Fruit fly (Drosophila melanogaster): ENCODE measurements around the gene att-ORFB.

DNA sequence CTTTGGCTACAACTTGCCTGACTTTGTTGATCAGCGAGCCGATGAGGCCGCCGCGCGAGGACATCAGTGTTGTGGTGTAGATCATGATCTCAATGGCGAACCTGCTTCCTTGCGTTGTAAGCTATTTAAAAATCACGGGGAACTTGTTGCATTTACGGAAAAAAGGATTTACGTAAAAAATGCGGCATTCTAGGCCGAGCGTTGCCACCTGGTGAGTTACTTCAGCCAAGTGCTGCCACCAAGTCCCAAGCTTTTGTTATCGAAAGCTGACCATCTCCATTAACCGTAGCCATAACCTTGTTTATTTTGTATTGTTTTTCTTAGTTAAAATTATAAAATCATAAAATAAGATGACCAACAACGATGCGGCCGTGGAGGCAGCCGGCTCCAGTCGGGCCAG is 22.6 kb upstream of the att-ORFB start, which contains the start of the genes TFAM and CG5412:
- TF ChIP-seq CG6854 (GFP tag; optimal IDR thresholded peaks at IDR 0.05) (no peak), Eip75B (GFP tag; optimal IDR thresholded peaks at IDR 0.05) (no peak), Ets96B (tag; optimal IDR thresholded peaks at IDR 0.05) (no peak), Ets21C (GFP tag; optimal IDR thresholded peaks at IDR 0.05) (no peak), CG4318 (GFP tag; optimal IDR thresholded peaks at IDR 0.05) (no peak), Met (GFP tag; optimal IDR thresholded peaks at IDR 0.05) (no peak), Hr39 (GFP tag; optimal IDR thresholded peaks at IDR 0.05) (no peak), CG11294 (GFP tag; IDR thresholded peaks at IDR 0.05) (no peak)

Data from whole organism, prepupa.